Fruit fly (Drosophila melanogaster) whole organism, embryonic: ENCODE measurements around the gene Pi4KIIalpha.
A peak's percentile ranks its signal among the peaks of the same experiment; 100 is the strongest.

Experiments
- Asciz ChIP-seq: fragments of 200-800 bp; sonication (Bioruptor generic); optimal IDR thresholded peaks from 2 replicates; lab custom pipeline; 2017; ENCODE audit warnings: missing biosample characterization, mild to moderate bottlenecking, missing genetic modification characterization, missing genetic modification reagents
- CG10274 ChIP-seq: fragments of 200-800 bp; sonication (Bioruptor generic); optimal IDR thresholded peaks from 3 replicates; lab custom pipeline; 2017; ENCODE audit warnings: missing biosample characterization, mild to moderate bottlenecking, missing genetic modification characterization
- CG10431 ChIP-seq: fragments of 200-800 bp; sonication (Bioruptor generic); optimal IDR thresholded peaks from 3 replicates; lab custom pipeline; 2018; ENCODE audit warnings: missing biosample characterization, mild to moderate bottlenecking, missing genetic modification characterization
- CG12071 ChIP-seq: fragments of 200-800 bp; sonication (Bioruptor generic); optimal IDR thresholded peaks from 3 replicates; lab custom pipeline; 2018; ENCODE audit warnings: missing biosample characterization, mild to moderate bottlenecking, missing genetic modification characterization
- CG15073 ChIP-seq: fragments of 200-800 bp; sonication (Bioruptor generic); optimal IDR thresholded peaks from 2 replicates; lab custom pipeline; 2016; ENCODE audit warnings: missing biosample characterization, missing genetic modification characterization
- CG15601 ChIP-seq: fragments of 200-800 bp; sonication (Bioruptor generic); optimal IDR thresholded peaks from 3 replicates; lab custom pipeline; 2019; ENCODE audit warnings: missing biosample characterization, mild to moderate bottlenecking, missing genetic modification characterization, moderate library complexity
- CG1602 ChIP-seq: fragments of 200-800 bp; sonication (Bioruptor generic); optimal IDR thresholded peaks from 3 replicates; lab custom pipeline; 2016; ENCODE audit warnings: missing biosample characterization, missing genetic modification characterization
- CG1647 ChIP-seq: fragments of 200-800 bp; sonication (Bioruptor generic); optimal IDR thresholded peaks from 3 replicates; lab custom pipeline; 2016; ENCODE audit warnings: missing biosample characterization, missing genetic modification characterization
- CG17186 ChIP-seq: fragments of 200-800 bp; sonication (Bioruptor generic); optimal IDR thresholded peaks from 3 replicates; lab custom pipeline; 2017; ENCODE audit warnings: missing biosample characterization, missing genetic modification reagents, missing genetic modification characterization
- CG31388 ChIP-seq: fragments of 200-800 bp; sonication (Bioruptor generic); optimal IDR thresholded peaks from 2 replicates; lab custom pipeline; 2016; ENCODE audit warnings: missing biosample characterization, missing genetic modification characterization
- CG4820 ChIP-seq: fragments of 200-800 bp; sonication (Bioruptor generic); optimal IDR thresholded peaks from 3 replicates; lab custom pipeline; 2016; ENCODE audit warnings: missing biosample characterization, missing genetic modification characterization
- CG5180 ChIP-seq: fragments of 200-800 bp; sonication (Bioruptor generic); optimal IDR thresholded peaks from 3 replicates; lab custom pipeline; 2017; ENCODE audit warnings: missing biosample characterization, missing genetic modification characterization, mild to moderate bottlenecking, moderate library complexity, missing genetic modification reagents
- CG6765 ChIP-seq: fragments of 200-800 bp; sonication (Bioruptor generic); optimal IDR thresholded peaks from 3 replicates; lab custom pipeline; 2017; ENCODE audit warnings: missing biosample characterization, mild to moderate bottlenecking, missing genetic modification characterization
- CG6813 ChIP-seq: fragments of 200-800 bp; sonication (Bioruptor generic); optimal IDR thresholded peaks from 2 replicates; lab custom pipeline; 2017; ENCODE audit warnings: missing biosample characterization, missing genetic modification characterization, mild to moderate bottlenecking, moderate library complexity, missing genetic modification reagents
- CG7271 ChIP-seq: fragments of 200-800 bp; sonication (Bioruptor generic); optimal IDR thresholded peaks from 2 replicates; lab custom pipeline; 2018; ENCODE audit warnings: missing biosample characterization, mild to moderate bottlenecking, missing genetic modification characterization, moderate library complexity
- CG8765 ChIP-seq: fragments of 200-800 bp; sonication (Bioruptor generic); IDR thresholded peaks from 2 replicates; pipeline ENCODE4 v1.3.6; 2022; ENCODE audit warnings: missing biosample characterization, missing genetic modification characterization
- Chrac-16 ChIP-seq: fragments of 200-800 bp; sonication (Bioruptor generic); optimal IDR thresholded peaks from 3 replicates; lab custom pipeline; 2016; ENCODE audit warnings: missing biosample characterization, missing genetic modification characterization
- Dad ChIP-seq: fragments of 200-800 bp; sonication (Bioruptor generic); optimal IDR thresholded peaks from 3 replicates; lab custom pipeline; 2016; ENCODE audit warnings: missing biosample characterization, missing genetic modification characterization
- Deaf1 ChIP-seq: fragments of 200-800 bp; optimal IDR thresholded peaks from 3 replicates; lab custom pipeline; 2019; ENCODE audit warnings: missing biosample characterization, mild to moderate bottlenecking, missing genetic modification characterization, moderate library complexity
- Dek ChIP-seq: fragments of 200-800 bp; sonication (Bioruptor generic); optimal IDR thresholded peaks from 3 replicates; lab custom pipeline; 2019; ENCODE audit warnings: missing biosample characterization, mild to moderate bottlenecking, missing genetic modification characterization, moderate library complexity
- Dref ChIP-seq: fragments of 200-800 bp; sonication (Bioruptor generic); IDR thresholded peaks from 2 replicates; pipeline ENCODE4 v1.3.6; 2022; ENCODE audit warnings: missing biosample characterization, missing genetic modification characterization
- Eip74EF ChIP-seq, 2 experiments: fragments of 200-800 bp in 1 of 2; fragments of >200 bp in 1 of 2; sonication (Bioruptor generic) in 1 of 2; optimal IDR thresholded peaks; 2 replicates each; lab custom pipeline; 2017 to 2019; ENCODE audit warnings: missing biosample characterization in 2 of 2, missing genetic modification characterization in 2 of 2, mild to moderate bottlenecking in 1 of 2, moderate library complexity in 1 of 2
- Ets65A ChIP-seq: fragments of 200-800 bp; sonication (Bioruptor generic); peaks from one replicate; lab custom pipeline; 2016; ENCODE audit warnings: missing biosample characterization, missing genetic modification characterization
- Gug ChIP-seq: fragments of 200-800 bp; sonication (Bioruptor generic); IDR thresholded peaks from 4 replicates; pipeline ENCODE4 v1.3.6; 2022; ENCODE audit warnings: missing biosample characterization, missing genetic modification characterization
- Lhr ChIP-seq: fragments of 200-800 bp; sonication (Bioruptor generic); optimal IDR thresholded peaks from 3 replicates; lab custom pipeline; 2017; ENCODE audit warnings: mild to moderate bottlenecking, missing biosample characterization, missing genetic modification reagents, missing genetic modification characterization
- MTF-1 ChIP-seq: fragments of 200-800 bp; sonication (Bioruptor generic); optimal IDR thresholded peaks from 2 replicates; lab custom pipeline; 2018; ENCODE audit warnings: missing biosample characterization, mild to moderate bottlenecking, missing genetic modification characterization, borderline replicate concordance
- NC2α ChIP-seq: fragments of 200-800 bp; sonication (Bioruptor generic); optimal IDR thresholded peaks from 2 replicates; lab custom pipeline; 2016; ENCODE audit warnings: missing biosample characterization, missing genetic modification characterization
- NC2β ChIP-seq: fragments of 200-800 bp; sonication (Bioruptor generic); optimal IDR thresholded peaks from 2 replicates; lab custom pipeline; 2016; ENCODE audit warnings: missing biosample characterization, missing genetic modification characterization
- NK7.1 ChIP-seq: fragments of 200-800 bp; sonication (Bioruptor generic); optimal IDR thresholded peaks from 3 replicates; lab custom pipeline; 2016; ENCODE audit warnings: missing biosample characterization, missing genetic modification characterization
- Rx ChIP-seq: fragments of 200-800 bp; sonication (Bioruptor generic); IDR thresholded peaks from 2 replicates; pipeline ENCODE4 v1.3.6; 2022; ENCODE audit warnings: missing biosample characterization, missing genetic modification characterization
- Sox100B ChIP-seq: fragments of 200-800 bp; sonication (Bioruptor generic); optimal IDR thresholded peaks from 3 replicates; lab custom pipeline; 2018; ENCODE audit warnings: missing biosample characterization, mild to moderate bottlenecking, missing genetic modification characterization
- Taf1 ChIP-seq: fragments of 200-800 bp; sonication (Bioruptor generic); IDR thresholded peaks from 2 replicates; pipeline ENCODE4 v1.3.6; 2022; ENCODE audit warnings: missing biosample characterization, missing genetic modification characterization
- aop ChIP-seq: fragments of 200-800 bp; sonication (Bioruptor generic); IDR thresholded peaks from 2 replicates; pipeline ENCODE4 v1.3.6; 2022; ENCODE audit warnings: missing biosample characterization, missing genetic modification characterization
- dimm ChIP-seq: fragments of 200-800 bp; sonication (Bioruptor generic); IDR thresholded peaks from 2 replicates; pipeline ENCODE4 v1.3.6; 2022; ENCODE audit warnings: missing biosample characterization, missing genetic modification characterization
- ems ChIP-seq: fragments of 200-800 bp; sonication (Bioruptor generic); optimal IDR thresholded peaks from 3 replicates; lab custom pipeline; 2016; ENCODE audit warnings: missing biosample characterization, missing genetic modification characterization
- exex ChIP-seq: fragments of 200-800 bp; sonication (Bioruptor generic); optimal IDR thresholded peaks from 4 replicates; lab custom pipeline; 2018; ENCODE audit warnings: missing biosample characterization, mild to moderate bottlenecking, missing genetic modification characterization, moderate library complexity
- fd102C ChIP-seq: fragments of 200-800 bp; sonication (Bioruptor generic); optimal IDR thresholded peaks from 2 replicates; lab custom pipeline; 2018; ENCODE audit warnings: missing biosample characterization, mild to moderate bottlenecking, missing genetic modification characterization, moderate library complexity
- fd3F ChIP-seq: fragments of 200-800 bp; sonication (Bioruptor generic); optimal IDR thresholded peaks from 2 replicates; lab custom pipeline; 2018; ENCODE audit warnings: missing biosample characterization, mild to moderate bottlenecking, missing genetic modification characterization, moderate library complexity
- gem ChIP-seq: fragments of 200-800 bp; sonication (Bioruptor generic); optimal IDR thresholded peaks from 2 replicates; lab custom pipeline; 2019; ENCODE audit warnings: missing biosample characterization, mild to moderate bottlenecking, missing genetic modification characterization, moderate library complexity
- gfzf ChIP-seq: fragments of 200-800 bp; sonication (Bioruptor generic); optimal IDR thresholded peaks from 2 replicates; lab custom pipeline; 2016; ENCODE audit warnings: missing biosample characterization, mild to moderate bottlenecking, missing genetic modification characterization, moderate library complexity
- hkb ChIP-seq, 2 experiments: fragments of 200-800 bp in 1 of 2; fragments of >200 bp in 1 of 2; sonication (Bioruptor generic) in 1 of 2; IDR thresholded peaks in 1 of 2; optimal IDR thresholded peaks in 1 of 2; 2 replicates each; pipeline versions ENCODE4 v1.3.6 to Lab custom; 2017 to 2022; ENCODE audit warnings: missing biosample characterization in 1 of 2, missing genetic modification characterization in 1 of 2
- jumu ChIP-seq: fragments of 200-800 bp; sonication (Bioruptor generic); optimal IDR thresholded peaks from 3 replicates; lab custom pipeline; 2016; ENCODE audit warnings: missing biosample characterization, missing genetic modification characterization
- mld ChIP-seq: fragments of 200-800 bp; sonication (Bioruptor generic); IDR thresholded peaks from 3 replicates; pipeline ENCODE4 v1.3.6; 2022; ENCODE audit warnings: missing biosample characterization, missing genetic modification characterization; ENCODE audit not compliant: partially characterized antibody
- onecut ChIP-seq: fragments of 200-800 bp; sonication (Bioruptor generic); IDR thresholded peaks from 2 replicates; pipeline ENCODE4 v1.3.6; 2022; ENCODE audit warnings: missing biosample characterization, missing genetic modification characterization
- otp ChIP-seq: fragments of 200-800 bp; sonication (Bioruptor generic); IDR thresholded peaks from 3 replicates; pipeline ENCODE4, ENCODE4 v1.3.6; 2022; ENCODE audit warnings: missing biosample characterization, missing genetic modification characterization
- pho ChIP-seq: fragments of 200-800 bp; sonication (Bioruptor generic); optimal IDR thresholded peaks from 2 replicates; lab custom pipeline; 2016; ENCODE audit warnings: missing biosample characterization, missing genetic modification characterization
- salm ChIP-seq: fragments of 200-800 bp; sonication (Bioruptor generic); optimal IDR thresholded peaks from 2 replicates; lab custom pipeline; 2018; ENCODE audit warnings: missing biosample characterization, mild to moderate bottlenecking, missing genetic modification characterization
- sima ChIP-seq: fragments of 200-800 bp; sonication (Bioruptor generic); optimal IDR thresholded peaks from 2 replicates; lab custom pipeline; 2016; ENCODE audit warnings: missing biosample characterization, missing genetic modification characterization
- sug ChIP-seq: fragments of 200-800 bp; optimal IDR thresholded peaks from 2 replicates; lab custom pipeline; 2019; ENCODE audit warnings: missing biosample characterization, mild to moderate bottlenecking, missing genetic modification characterization, moderate library complexity
- zfh2 ChIP-seq: fragments of 200-800 bp; sonication (Bioruptor generic); optimal IDR thresholded peaks from 2 replicates; lab custom pipeline; 2016; ENCODE audit warnings: missing biosample characterization, missing genetic modification characterization

Pi4KIIalpha gene

dm6 chr3R:5601044-5601523 is 37.6 kb upstream of the Pi4KIIalpha start, which contains the start of the genes kra and SecS (continued):
- TF ChIP-seq CG5180 (GFP tag; lab: Kevin White, UChicago) (peak; percentile 11), Eip74EF (GFP tag; optimal IDR thresholded peaks at IDR 0.05; lab: Kevin White, UChicago) (no peak), NK7.1 (GFP tag; lab: Kevin White, UChicago) (no peak), exex (tag; lab: Kevin White, UChicago) (peak; percentile 6), mld (GFP tag; lab: Robert Waterston, UW) (no peak), dimm (GFP tag; lab: Robert Waterston, UW) (no peak), pho (GFP tag; lab: Kevin White, UChicago) (peak; percentile 47), salm (no peak), gfzf (GFP tag; lab: Kevin White, UChicago) (peak; percentile 95), otp (GFP tag; lab: Robert Waterston, UW) (no peak), CG17186 (GFP tag; lab: Kevin White, UChicago) (peak; percentile 86), CG31388 (no peak), aop (GFP tag; lab: Robert Waterston, UW) (no peak), CG10274 (GFP tag; lab: Kevin White, UChicago) (no peak), Lhr (peak; percentile 85), fd102C (GFP tag; lab: Kevin White, UChicago) (no peak), Dek (tag; lab: Kevin White, UChicago) (peak; percentile 29), hkb (optimal IDR thresholded peaks at IDR 0.05; lab: Kevin White, UChicago) (peak; percentile 84), hkb (GFP tag; IDR thresholded peaks at IDR 0.05; lab: Robert Waterston, UW) (no peak), Asciz (GFP tag; lab: Kevin White, UChicago) (no peak), zfh2 (GFP tag; lab: Kevin White, UChicago) (peak; percentile 46), Gug (GFP tag; lab: Robert Waterston, UW) (peak; percentile 25; the same call in 1 of the 4 replicates), CG12071 (GFP tag; lab: Kevin White, UChicago) (peak; percentile 27), CG4820 (GFP tag; lab: Kevin White, UChicago) (peak; percentile 57), NC2β (GFP tag; lab: Kevin White, UChicago) (peak; percentile 40), CG15073 (GFP tag; lab: Kevin White, UChicago) (no peak), jumu (GFP tag; lab: Kevin White, UChicago) (peak; percentile 48), onecut (no peak), fd3F (peak; percentile 47), CG8765 (GFP tag; lab: Robert Waterston, UW) (no peak), CG6765 (peak; percentile 41), Sox100B (peak; percentile 71), Ets65A (GFP tag; lab: Kevin White, UChicago) (peak; percentile 90), sima (GFP tag; lab: Kevin White, UChicago) (no peak), Dad (GFP tag; lab: Kevin White, UChicago) (peak; percentile 53), CG10431 (GFP tag; lab: Kevin White, UChicago) (no peak), Deaf1 (tag; lab: Kevin White, UChicago) (no peak), CG1602 (GFP tag; lab: Kevin White, UChicago) (peak; percentile 53), Dref (no peak), MTF-1 (GFP tag; lab: Kevin White, UChicago) (peak; percentile 47), CG1647 (GFP tag; lab: Kevin White, UChicago) (peak; percentile 57), Rx (GFP tag; lab: Robert Waterston, UW) (no peak), CG15601 (tag; lab: Kevin White, UChicago) (peak; percentile 50), CG6813 (no peak), Chrac-16 (GFP tag; lab: Kevin White, UChicago) (peak; percentile 69), Taf1 (GFP tag; lab: Robert Waterston, UW) (no peak), gem (peak; percentile 75), ems (peak; percentile 45), sug (peak; percentile 37), CG7271 (peak; percentile 10), NC2α (GFP tag; lab: Kevin White, UChicago) (no peak)
